Fruit fly (Drosophila melanogaster) S2 (cell line): Measurements from ENCODE around the gene Atg18a.

Experiments used
- CG8478 ChIP-seq: fragments of >200 bp; optimal IDR thresholded peaks from 2 replicates; lab custom pipeline; 2018
- CTCF ChIP-seq, 2 experiments: fragments of >200 bp; optimal IDR thresholded peaks; 2 replicates each; lab custom pipeline; 2018

DNA sequence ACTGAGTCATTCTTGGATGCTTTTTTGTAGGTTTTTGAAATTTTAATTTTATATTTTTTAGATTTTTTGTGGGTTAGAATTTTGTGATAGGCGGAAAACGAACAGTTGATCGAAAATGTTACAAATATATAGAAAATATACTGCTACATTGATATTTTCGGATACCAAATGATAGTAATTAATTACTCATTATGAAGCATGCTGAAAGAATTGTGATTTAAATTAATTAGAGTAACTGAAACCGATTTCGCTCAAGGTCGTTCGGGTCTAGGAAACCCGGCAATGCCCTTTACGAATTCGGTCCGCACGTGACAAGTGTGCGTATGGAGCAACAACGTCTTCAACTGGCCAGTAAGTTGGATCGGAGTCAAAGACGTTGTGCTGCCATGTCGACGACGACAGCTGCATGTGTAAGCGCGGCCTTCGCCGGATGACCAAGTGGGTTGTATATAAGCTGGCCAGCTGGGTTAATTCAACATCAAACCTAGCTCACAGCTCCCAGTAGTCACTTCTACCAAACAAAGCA, 15.7 kb downstream of the Atg18a start, which contains the start of the genes CG7366 and CG13679:
- TF ChIP-seq CG8478 (lab: Kevin White, UChicago): no peak
- no peak for TF ChIP-seq CTCF (optimal IDR thresholded peaks at IDR 0.05; lab: Kevin White, UChicago)
